Worm (Caenorhabditis elegans) whole organism, L2 larva: ENCODE results near the gene F13E9.11.

ENCODE experiments used
- blmp-1 ChIP-seq: sonication (generic microtip); optimal IDR thresholded peaks from 2 replicates; lab custom pipeline; 2017; ENCODE audit warnings: missing genetic modification characterization, mild to moderate bottlenecking, missing compliant biosample characterization, antibody characterized with exemption, moderate library complexity; ENCODE audit not compliant: insufficient read depth
- lin-13 ChIP-seq: fragments of 150-350 bp; optimal IDR thresholded peaks from 2 replicates; lab custom pipeline; 2014; ENCODE audit warnings: missing biosample characterization, missing genetic modification reagents, missing genetic modification characterization
- lsy-2 ChIP-seq, 2 experiments: fragments of 150-350 bp in 1 of 2; sonication (generic microtip) in 1 of 2; optimal IDR thresholded peaks; 2 replicates each; lab custom pipeline; 2014 to 2017; ENCODE audit warnings: missing biosample characterization in 2 of 2, missing genetic modification characterization in 2 of 2
- mdl-1 ChIP-seq, 2 experiments: fragments of 150-350 bp in 1 of 2; sonication (generic microtip) in 1 of 2; optimal IDR thresholded peaks; 2 replicates each; lab custom pipeline; 2017; ENCODE audit warnings: missing biosample characterization in 2 of 2, missing genetic modification characterization in 2 of 2
- nhr-11 ChIP-seq: fragments of 150-350 bp; optimal IDR thresholded peaks from 2 replicates; lab custom pipeline; 2014; ENCODE audit warnings: missing biosample characterization, missing genetic modification characterization
- nhr-12 ChIP-seq: fragments of 150-350 bp; optimal IDR thresholded peaks from 2 replicates; lab custom pipeline; 2014; ENCODE audit warnings: missing biosample characterization, missing genetic modification characterization
- nhr-237 ChIP-seq: fragments of 150-350 bp; optimal IDR thresholded peaks from 2 replicates; lab custom pipeline; 2014; ENCODE audit warnings: missing biosample characterization, missing genetic modification characterization
- nhr-77 ChIP-seq: fragments of 150-350 bp; optimal IDR thresholded peaks from 2 replicates; lab custom pipeline; 2014; ENCODE audit warnings: missing biosample characterization, missing genetic modification characterization
- sma-9 ChIP-seq, 2 experiments: fragments of 150-350 bp in 1 of 2; sonication (generic microtip) in 1 of 2; optimal IDR thresholded peaks; 2 replicates each; lab custom pipeline; 2014 to 2016; ENCODE audit warnings: missing genetic modification characterization in 2 of 2, mild to moderate bottlenecking in 1 of 2, missing biosample characterization in 1 of 2, missing compliant biosample characterization in 1 of 2, missing genetic modification reagents in 1 of 2, moderate library complexity in 1 of 2
- unc-39 ChIP-seq: fragments of 150-350 bp; optimal IDR thresholded peaks from 2 replicates; lab custom pipeline; 2014; ENCODE audit warnings: missing biosample characterization, missing genetic modification characterization

DNA sequence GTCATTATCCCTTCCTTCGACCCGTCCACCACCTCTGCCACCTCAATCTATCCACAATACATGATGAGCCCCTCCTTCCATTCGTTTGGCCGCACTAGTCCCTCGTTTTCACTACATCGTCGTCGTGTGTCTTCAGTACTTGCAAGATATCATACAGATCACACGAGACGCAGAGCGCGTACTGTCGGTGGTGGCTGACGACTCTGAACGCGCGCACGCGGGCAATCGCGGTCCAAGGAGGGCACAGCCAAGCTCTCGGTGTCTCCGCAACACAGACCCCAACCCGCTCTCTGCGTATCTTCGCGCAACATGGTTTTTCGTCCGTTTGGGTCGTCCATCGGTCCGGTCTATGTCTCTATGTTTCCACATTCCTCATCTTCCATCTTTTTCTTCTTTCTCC is 51.9 kb downstream of the F13E9.11 start:
- no peak for TF ChIP-seq nhr-11 (tag; lab: Kevin White, UChicago)
- no peak for TF ChIP-seq lin-13 (GFP tag; lab: Kevin White, UChicago)
- no peak for TF ChIP-seq nhr-12 (tag; lab: Kevin White, UChicago)
- TF ChIP-seq sma-9 (GFP tag; optimal IDR thresholded peaks at IDR 0.05; lab: Kevin White, UChicago), result no peak
- no peak for TF ChIP-seq sma-9 (tag; optimal IDR thresholded peaks at IDR 0.05; lab: Kevin White, UChicago)
- no peak for TF ChIP-seq unc-39
- TF ChIP-seq nhr-237 (tag; lab: Kevin White, UChicago), result no peak
- peak in 1 of 2 experiments; percentile 12 for TF ChIP-seq mdl-1 (tag; optimal IDR thresholded peaks at IDR 0.05; lab: Kevin White, UChicago)
- no peak for TF ChIP-seq nhr-77 (tag; lab: Kevin White, UChicago)
- peak; percentile 66 for TF ChIP-seq blmp-1
- no peak for TF ChIP-seq lsy-2 (tag; optimal IDR thresholded peaks at IDR 0.05; lab: Kevin White, UChicago)
